Fruit fly (Drosophila melanogaster) whole organism, embryonic: Measurements from ENCODE around the gene Jon25Bi.
A peak's percentile ranks its signal among the peaks of the same experiment; 100 is the strongest.

ENCODE experiments used
- Atf-2 ChIP-seq: fragments of 200-800 bp; sonication (Bioruptor generic); optimal IDR thresholded peaks from 2 replicates; lab custom pipeline; 2016; ENCODE audit warnings: missing biosample characterization, missing genetic modification characterization
- CG10209 ChIP-seq: fragments of 200-800 bp; sonication (Bioruptor generic); optimal IDR thresholded peaks from 3 replicates; lab custom pipeline; 2017; ENCODE audit warnings: missing biosample characterization, mild to moderate bottlenecking, missing genetic modification characterization, missing genetic modification reagents
- CG11085 ChIP-seq: fragments of 200-800 bp; sonication (Bioruptor generic); IDR thresholded peaks from 2 replicates; pipeline ENCODE4 v1.3.6; 2022; ENCODE audit warnings: missing biosample characterization, missing genetic modification characterization
- CG12659 ChIP-seq: fragments of 200-800 bp; sonication (Bioruptor generic); optimal IDR thresholded peaks from 3 replicates; lab custom pipeline; 2017; ENCODE audit warnings: mild to moderate bottlenecking, missing biosample characterization, missing genetic modification reagents, missing genetic modification characterization
- CG14710 ChIP-seq: fragments of 200-800 bp; sonication (Bioruptor generic); optimal IDR thresholded peaks from 3 replicates; lab custom pipeline; 2019; ENCODE audit warnings: missing biosample characterization, mild to moderate bottlenecking, missing genetic modification characterization, moderate library complexity
- CG1602 ChIP-seq: fragments of 200-800 bp; sonication (Bioruptor generic); optimal IDR thresholded peaks from 3 replicates; lab custom pipeline; 2016; ENCODE audit warnings: missing biosample characterization, missing genetic modification characterization
- CG17186 ChIP-seq: fragments of 200-800 bp; sonication (Bioruptor generic); optimal IDR thresholded peaks from 3 replicates; lab custom pipeline; 2017; ENCODE audit warnings: missing biosample characterization, missing genetic modification reagents, missing genetic modification characterization
- CG1792 ChIP-seq: fragments of 200-800 bp; sonication (Bioruptor generic); optimal IDR thresholded peaks from 2 replicates; lab custom pipeline; 2016; ENCODE audit warnings: missing biosample characterization, missing genetic modification characterization
- CG2199 ChIP-seq: fragments of 200-800 bp; sonication (Bioruptor generic); IDR thresholded peaks from 3 replicates; pipeline ENCODE4 v1.3.6; 2022; ENCODE audit warnings: missing biosample characterization, missing genetic modification characterization
- CG2678 ChIP-seq: fragments of 200-800 bp; sonication (Bioruptor generic); optimal IDR thresholded peaks from 3 replicates; lab custom pipeline; 2019; ENCODE audit warnings: missing biosample characterization, mild to moderate bottlenecking, missing genetic modification characterization, moderate library complexity
- CG2712 ChIP-seq: fragments of 200-800 bp; optimal IDR thresholded peaks from 3 replicates; lab custom pipeline; 2019; ENCODE audit warnings: missing biosample characterization, mild to moderate bottlenecking, missing genetic modification characterization, moderate library complexity
- CG30403 ChIP-seq: fragments of 200-800 bp; sonication (Bioruptor generic); optimal IDR thresholded peaks from 3 replicates; lab custom pipeline; 2016; ENCODE audit warnings: missing biosample characterization, missing genetic modification characterization
- CG3065 ChIP-seq: fragments of 200-800 bp; sonication (Bioruptor generic); optimal IDR thresholded peaks from 2 replicates; lab custom pipeline; 2016; ENCODE audit warnings: missing biosample characterization, missing genetic modification characterization
- CG31365 ChIP-seq: fragments of 200-800 bp; sonication (Bioruptor generic); optimal IDR thresholded peaks from 2 replicates; lab custom pipeline; 2018; ENCODE audit warnings: missing biosample characterization, mild to moderate bottlenecking, missing genetic modification characterization
- CG3281 ChIP-seq: fragments of 200-800 bp; sonication (Bioruptor generic); optimal IDR thresholded peaks from 3 replicates; lab custom pipeline; 2017; ENCODE audit warnings: missing biosample characterization, mild to moderate bottlenecking, missing genetic modification characterization
- CG33213 ChIP-seq: fragments of 200-800 bp; sonication (Bioruptor generic); optimal IDR thresholded peaks from 3 replicates; lab custom pipeline; 2016; ENCODE audit warnings: missing biosample characterization, missing genetic modification characterization
- CG3847 ChIP-seq: fragments of 200-800 bp; sonication (Bioruptor generic); IDR thresholded peaks from 2 replicates; pipeline ENCODE4 v1.3.6; 2022; ENCODE audit warnings: missing biosample characterization, missing genetic modification characterization
- CG4404 ChIP-seq: fragments of 200-800 bp; sonication (Bioruptor generic); IDR thresholded peaks from 2 replicates; pipeline ENCODE4 v1.3.6; 2022; ENCODE audit warnings: missing biosample characterization, missing genetic modification characterization
- CG4617 ChIP-seq: fragments of 200-800 bp; sonication (Bioruptor generic); optimal IDR thresholded peaks from 3 replicates; lab custom pipeline; 2016; ENCODE audit warnings: missing biosample characterization, missing genetic modification characterization, borderline replicate concordance
- Drgx ChIP-seq: fragments of 200-800 bp; sonication (Bioruptor generic); IDR thresholded peaks from 2 replicates; pipeline ENCODE4 v1.3.6; 2022; ENCODE audit warnings: missing biosample characterization, missing genetic modification characterization
- Jarid2 ChIP-seq: fragments of 200-800 bp; sonication (Bioruptor generic); optimal IDR thresholded peaks from 3 replicates; lab custom pipeline; 2017; ENCODE audit warnings: mild to moderate bottlenecking, missing biosample characterization, missing genetic modification reagents, missing genetic modification characterization
- Kr ChIP-seq: fragments of 200-800 bp; sonication (Bioruptor generic); optimal IDR thresholded peaks from 2 replicates; lab custom pipeline; 2017; ENCODE audit warnings: missing biosample characterization, mild to moderate bottlenecking, missing genetic modification characterization
- NFAT ChIP-seq: fragments of 200-800 bp; sonication (Bioruptor generic); IDR thresholded peaks from 2 replicates; pipeline ENCODE4 v1.3.6; 2022; ENCODE audit warnings: missing biosample characterization, missing genetic modification characterization
- NK7.1 ChIP-seq: fragments of 200-800 bp; sonication (Bioruptor generic); optimal IDR thresholded peaks from 3 replicates; lab custom pipeline; 2016; ENCODE audit warnings: missing biosample characterization, missing genetic modification characterization
- Sox100B ChIP-seq: fragments of 200-800 bp; sonication (Bioruptor generic); optimal IDR thresholded peaks from 3 replicates; lab custom pipeline; 2018; ENCODE audit warnings: missing biosample characterization, mild to moderate bottlenecking, missing genetic modification characterization
- Sry-δ ChIP-seq: fragments of 200-800 bp; sonication (Bioruptor generic); optimal IDR thresholded peaks from 2 replicates; lab custom pipeline; 2016; ENCODE audit warnings: missing biosample characterization, missing genetic modification characterization
- Ssrp ChIP-seq: fragments of 200-800 bp; sonication (Bioruptor generic); optimal IDR thresholded peaks from 2 replicates; lab custom pipeline; 2018; ENCODE audit warnings: missing biosample characterization, mild to moderate bottlenecking, missing genetic modification characterization, moderate library complexity
- Taf1 ChIP-seq: fragments of 200-800 bp; sonication (Bioruptor generic); IDR thresholded peaks from 2 replicates; pipeline ENCODE4 v1.3.6; 2022; ENCODE audit warnings: missing biosample characterization, missing genetic modification characterization
- ato ChIP-seq: fragments of 200-800 bp; sonication (Bioruptor generic); IDR thresholded peaks from 2 replicates; pipeline ENCODE4 v1.3.6; 2022; ENCODE audit warnings: missing biosample characterization, missing genetic modification characterization; ENCODE audit not compliant: partially characterized antibody
- az2 ChIP-seq: fragments of 200-800 bp; sonication (Bioruptor generic); optimal IDR thresholded peaks from 3 replicates; lab custom pipeline; 2016; ENCODE audit warnings: missing biosample characterization, missing genetic modification characterization
- bowl ChIP-seq: fragments of 200-800 bp; sonication (Bioruptor generic); IDR thresholded peaks from 2 replicates; pipeline ENCODE4 v1.3.6; 2022; ENCODE audit warnings: missing biosample characterization, missing genetic modification characterization
- cas ChIP-seq: fragments of 200-800 bp; sonication (Bioruptor generic); IDR thresholded peaks from 2 replicates; pipeline ENCODE4 v1.3.6; 2022; ENCODE audit warnings: missing biosample characterization, missing genetic modification characterization
- chif ChIP-seq, 2 experiments: fragments of 200-800 bp; sonication (Bioruptor generic); optimal IDR thresholded peaks; 3 replicates each; lab custom pipeline; 2016; ENCODE audit warnings: missing biosample characterization in 2 of 2, missing genetic modification characterization in 2 of 2
- chm ChIP-seq: fragments of 200-800 bp; sonication (Bioruptor generic); IDR thresholded peaks from 2 replicates; pipeline ENCODE4 v1.3.6; 2022; ENCODE audit warnings: missing biosample characterization, missing genetic modification characterization
- ci ChIP-seq: fragments of 200-800 bp; sonication (Bioruptor generic); IDR thresholded peaks from 3 replicates; pipeline ENCODE4 v1.3.6; 2022; ENCODE audit warnings: missing biosample characterization, missing genetic modification characterization
- dimm ChIP-seq: fragments of 200-800 bp; sonication (Bioruptor generic); IDR thresholded peaks from 2 replicates; pipeline ENCODE4 v1.3.6; 2022; ENCODE audit warnings: missing biosample characterization, missing genetic modification characterization
- exex ChIP-seq: fragments of 200-800 bp; sonication (Bioruptor generic); optimal IDR thresholded peaks from 4 replicates; lab custom pipeline; 2018; ENCODE audit warnings: missing biosample characterization, mild to moderate bottlenecking, missing genetic modification characterization, moderate library complexity
- h ChIP-seq: fragments of >200 bp; optimal IDR thresholded peaks from 2 replicates; lab custom pipeline; 2017
- ken ChIP-seq: fragments of 200-800 bp; sonication (Bioruptor generic); IDR thresholded peaks from 3 replicates; pipeline ENCODE4 v1.3.6; 2022; ENCODE audit warnings: missing biosample characterization, missing genetic modification characterization
- lab ChIP-seq: fragments of 200-800 bp; sonication (Bioruptor generic); optimal IDR thresholded peaks from 3 replicates; lab custom pipeline; 2017; ENCODE audit warnings: missing biosample characterization, missing genetic modification characterization, mild to moderate bottlenecking, moderate library complexity, missing genetic modification reagents
- lola ChIP-seq, 3 experiments: fragments of >200 bp in 2 of 3; fragments of 200-800 bp in 1 of 3; sonication (Bioruptor generic) in 1 of 3; optimal IDR thresholded peaks; 2 replicates each; lab custom pipeline; 2017 to 2019; ENCODE audit warnings: missing biosample characterization in 3 of 3, missing genetic modification characterization in 3 of 3, mild to moderate bottlenecking in 1 of 3, moderate library complexity in 1 of 3
- oc ChIP-seq: fragments of 200-800 bp; sonication (Bioruptor generic); optimal IDR thresholded peaks from 2 replicates; lab custom pipeline; 2018; ENCODE audit warnings: missing biosample characterization, mild to moderate bottlenecking, missing genetic modification characterization, moderate library complexity
- org-1 ChIP-seq: fragments of 200-800 bp; sonication (Bioruptor generic); optimal IDR thresholded peaks from 2 replicates; lab custom pipeline; 2017; ENCODE audit warnings: missing biosample characterization, missing genetic modification characterization
- pb ChIP-seq: fragments of 200-800 bp; sonication (Bioruptor generic); optimal IDR thresholded peaks from 3 replicates; lab custom pipeline; 2016; ENCODE audit warnings: missing biosample characterization, missing genetic modification characterization
- pros ChIP-seq: fragments of 200-800 bp; sonication (Bioruptor generic); optimal IDR thresholded peaks from 3 replicates; lab custom pipeline; 2019; ENCODE audit warnings: missing biosample characterization, mild to moderate bottlenecking, missing genetic modification characterization, moderate library complexity
- row ChIP-seq: fragments of 200-800 bp; sonication (Bioruptor generic); IDR thresholded peaks from 3 replicates; pipeline ENCODE4 v1.3.6; 2022; ENCODE audit warnings: missing biosample characterization, missing genetic modification characterization
- run ChIP-seq: fragments of 200-800 bp; sonication (Bioruptor generic); optimal IDR thresholded peaks from 3 replicates; lab custom pipeline; 2018; ENCODE audit warnings: missing biosample characterization, mild to moderate bottlenecking, missing genetic modification characterization
- sens-2 ChIP-seq: fragments of 200-800 bp; sonication (Bioruptor generic); IDR thresholded peaks from 2 replicates; pipeline ENCODE4 v1.3.6; 2022; ENCODE audit warnings: missing biosample characterization, missing genetic modification characterization
- sim ChIP-seq: fragments of 200-800 bp; sonication (Bioruptor generic); IDR thresholded peaks from 2 replicates; pipeline ENCODE4 v1.3.6; 2022; ENCODE audit warnings: missing biosample characterization, missing genetic modification characterization
- sisA ChIP-seq: fragments of 200-800 bp; sonication (Bioruptor generic); IDR thresholded peaks from 2 replicates; pipeline ENCODE4 v1.3.6; 2022; ENCODE audit warnings: missing biosample characterization, missing genetic modification characterization
- wor ChIP-seq: fragments of 200-800 bp; sonication (Bioruptor generic); IDR thresholded peaks from 2 replicates; pipeline ENCODE4 v1.3.6; 2022; ENCODE audit warnings: missing biosample characterization, missing genetic modification characterization

The Jon25Bi gene

DNA sequence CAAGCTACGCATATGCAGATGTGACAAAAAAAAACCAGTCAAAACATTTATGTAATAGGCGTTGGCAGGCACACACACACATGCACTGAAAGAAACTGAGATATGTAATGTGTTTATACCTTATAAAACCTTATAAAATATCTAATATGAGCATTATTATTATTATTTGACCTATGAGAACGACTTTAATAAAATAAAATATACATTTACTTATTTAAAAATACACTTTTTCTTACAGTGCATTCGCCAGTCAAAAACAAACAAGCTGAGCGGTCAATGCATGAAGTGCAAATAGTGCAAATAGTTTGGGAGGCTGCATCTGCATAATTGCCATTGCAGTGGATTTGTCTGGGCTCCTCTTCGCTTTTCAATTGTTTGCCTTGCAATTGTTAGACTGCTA is 47.0 kb downstream of the Jon25Bi start (continued):
- peak; percentile 64 for TF ChIP-seq oc (tag; lab: Kevin White, UChicago)
- peak; percentile 84 for TF ChIP-seq CG2678 (tag; lab: Kevin White, UChicago)
- TF ChIP-seq Drgx (GFP tag; lab: Robert Waterston, UW) = peak; percentile 85
- no peak for TF ChIP-seq Atf-2 (GFP tag; lab: Kevin White, UChicago)
- TF ChIP-seq org-1 = peak; percentile 62
- peak; percentile 70 for TF ChIP-seq CG12659 (GFP tag; lab: Kevin White, UChicago)
- peak; percentile 78 for TF ChIP-seq sisA (GFP tag; lab: Robert Waterston, UW)
- peak; percentile 68; the same call in 1 of the 2 replicates for TF ChIP-seq sens-2 (GFP tag; lab: Robert Waterston, UW)
- TF ChIP-seq CG4404 (GFP tag; lab: Robert Waterston, UW) = no peak
- peak; percentile 76 for TF ChIP-seq run
- TF ChIP-seq CG31365 (tag; lab: Kevin White, UChicago) = no peak
- peak in 1 of 2 experiments; percentile 22 for TF ChIP-seq chif (GFP tag; optimal IDR thresholded peaks at IDR 0.05; lab: Kevin White, UChicago)
- TF ChIP-seq ken (GFP tag; lab: Robert Waterston, UW) = peak; percentile 68; the same call in 1 of the 3 replicates
- TF ChIP-seq CG1602 (GFP tag; lab: Kevin White, UChicago) = peak; percentile 47
- TF ChIP-seq dimm (GFP tag; lab: Robert Waterston, UW) = peak; percentile 63
- no peak for TF ChIP-seq Kr (GFP tag; lab: Kevin White, UChicago)
- no peak for TF ChIP-seq ato (GFP tag; lab: Robert Waterston, UW)
- TF ChIP-seq CG3281 (GFP tag; lab: Kevin White, UChicago) = peak; percentile 36
- no peak for TF ChIP-seq pros (GFP tag; lab: Kevin White, UChicago)
- peak; percentile 15; the same call in 1 of the 2 replicates for TF ChIP-seq sim (GFP tag; lab: Robert Waterston, UW)
- peak; percentile 86 for TF ChIP-seq ci (GFP tag; lab: Robert Waterston, UW)
- peak in 1 of 3 experiments; percentile 43 for TF ChIP-seq lola (GFP tag; optimal IDR thresholded peaks at IDR 0.05; lab: Kevin White, UChicago)
- TF ChIP-seq az2 (GFP tag; lab: Kevin White, UChicago) = peak; percentile 74
- TF ChIP-seq NFAT (GFP tag; lab: Robert Waterston, UW) = no peak
- no peak for TF ChIP-seq CG3847 (GFP tag; lab: Robert Waterston, UW)
- no peak for TF ChIP-seq pb (GFP tag; lab: Kevin White, UChicago)
- no peak for TF ChIP-seq CG17186
- TF ChIP-seq NK7.1 (GFP tag; lab: Kevin White, UChicago) = no peak
- peak; percentile 16 for TF ChIP-seq exex (tag; lab: Kevin White, UChicago)
- TF ChIP-seq h (lab: Kevin White, UChicago) = no peak
- no peak for TF ChIP-seq CG3065 (GFP tag; lab: Kevin White, UChicago)
- peak; percentile 69 for TF ChIP-seq lab (GFP tag; lab: Kevin White, UChicago)
- TF ChIP-seq Sry-δ (GFP tag; lab: Kevin White, UChicago) = no peak
- TF ChIP-seq Jarid2 (GFP tag; lab: Kevin White, UChicago) = peak; percentile 17
- TF ChIP-seq CG1792 (GFP tag; lab: Kevin White, UChicago) = no peak
- peak; percentile 78 for TF ChIP-seq CG2712 (tag; lab: Kevin White, UChicago)
- TF ChIP-seq CG4617 (GFP tag; lab: Kevin White, UChicago) = peak; percentile 11
- no peak for TF ChIP-seq CG33213 (GFP tag; lab: Kevin White, UChicago)
- peak; percentile 73 for TF ChIP-seq CG10209 (GFP tag; lab: Kevin White, UChicago)
- TF ChIP-seq CG14710 (tag; lab: Kevin White, UChicago) = peak; percentile 55
- TF ChIP-seq row (GFP tag; lab: Robert Waterston, UW) = peak; percentile 72
- TF ChIP-seq cas = no peak
- peak; percentile 71 for TF ChIP-seq wor
- TF ChIP-seq CG30403 = peak; percentile 69
- TF ChIP-seq Sox100B (GFP tag; lab: Kevin White, UChicago) = peak; percentile 87
- no peak for TF ChIP-seq CG11085 (GFP tag; lab: Robert Waterston, UW)
- peak; percentile 67 for TF ChIP-seq Ssrp (tag; lab: Kevin White, UChicago)
- peak; percentile 65; the same call in 1 of the 2 replicates for TF ChIP-seq bowl
- 0 out of 3 replicates have a peak, but pooled peaks have one; percentile 33 for TF ChIP-seq CG2199
- peak; percentile 12; the same call in 1 of the 2 replicates for TF ChIP-seq Taf1
- TF ChIP-seq chm (GFP tag; lab: Robert Waterston, UW) = no peak; the same call in 1 of the 2 replicates
